Worm (Caenorhabditis elegans): ENCODE measurements around the gene unc-1.

unc-1 gene

DNA sequence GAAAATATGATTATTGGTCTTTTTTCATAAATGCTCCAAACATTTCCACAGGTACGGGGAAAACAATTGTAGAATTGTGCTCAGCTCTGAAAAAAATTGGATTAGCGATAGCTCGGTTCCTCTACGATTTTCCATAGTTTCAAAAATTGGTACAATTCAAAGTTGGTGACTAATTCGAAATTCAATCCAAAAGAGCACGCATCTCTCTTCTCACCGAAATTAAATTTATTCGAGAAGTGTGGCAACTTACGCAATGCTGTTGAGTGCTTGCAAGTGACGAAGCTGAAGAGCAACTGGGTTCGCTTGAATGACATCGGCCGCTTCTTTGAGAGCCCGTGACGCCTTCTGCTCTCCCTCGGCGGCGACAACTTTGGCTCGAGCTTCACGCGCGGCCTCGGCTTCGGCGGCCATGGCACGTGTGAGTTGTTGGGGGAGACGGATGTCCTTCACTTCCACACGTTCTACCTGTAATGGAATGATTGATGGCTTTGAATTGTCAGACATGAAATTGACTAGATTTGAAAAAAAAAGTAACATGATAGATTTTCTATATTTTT lies 4.4 kb downstream of the unc-1 start:
- TF ChIP-seq tbx-8 (GFP tag; optimal IDR thresholded peaks at IDR 0.05): no peak
- TF ChIP-seq ces-1 (GFP tag; optimal IDR thresholded peaks at IDR 0.05): peak; percentile 95

- TF ChIP-seq mls-2 (tag; optimal IDR thresholded peaks at IDR 0.05) (no peak), nhr-237 (tag; optimal IDR thresholded peaks at IDR 0.05) (no peak), ceh-39 (tag; optimal IDR thresholded peaks at IDR 0.05) (no peak), pha-4 (tag; optimal IDR thresholded peaks at IDR 0.05) (no peak), ceh-83 (GFP tag; optimal IDR thresholded peaks at IDR 0.05) (no peak), unc-62 (GFP tag; optimal IDR thresholded peaks at IDR 0.05) (peak; percentile 71), hlh-1 (tag; optimal IDR thresholded peaks at IDR 0.05) (peak; percentile 36), tbx-8 (GFP tag; optimal IDR thresholded peaks at IDR 0.05) (no peak), unc-120 (tag; optimal IDR thresholded peaks at IDR 0.05; ENCODE audit: poor library complexity, severe bottlenecking) (peak; percentile 62), zip-8 (tag; optimal IDR thresholded peaks at IDR 0.05) (no peak), nhr-76 (tag; optimal IDR thresholded peaks at IDR 0.05) (no peak), elt-3 (tag; optimal IDR thresholded peaks at IDR 0.05) (no peak)
Measured at ce11 chrX:1053929-1054328, 8.3 kb downstream of the unc-1 start, which contains the start of gene ncs-3. TSS of gene ncs-3 (plus strand) at chrX:1054081.

- TF ChIP-seq ztf-11 (tag; optimal IDR thresholded peaks at IDR 0.05) (no peak), drap-1 (GFP tag; optimal IDR thresholded peaks at IDR 0.05) (no peak), hlh-1 (tag; optimal IDR thresholded peaks at IDR 0.05) (no peak)
Measured at ce11 chrX:1052960-1053359, 9.3 kb downstream of the unc-1 start.

- TF ChIP-seq unc-62 (GFP tag; optimal IDR thresholded peaks at IDR 0.05): peak; percentile 79
- no peak for TF ChIP-seq ceh-43 (GFP tag; optimal IDR thresholded peaks at IDR 0.05)
- TF ChIP-seq unc-120 (tag; optimal IDR thresholded peaks at IDR 0.05; ENCODE audit: poor library complexity, severe bottlenecking): peak; percentile 1
Measured at ce11 chrX:1051041-1051440, 11.2 kb downstream of the unc-1 start.

DNA sequence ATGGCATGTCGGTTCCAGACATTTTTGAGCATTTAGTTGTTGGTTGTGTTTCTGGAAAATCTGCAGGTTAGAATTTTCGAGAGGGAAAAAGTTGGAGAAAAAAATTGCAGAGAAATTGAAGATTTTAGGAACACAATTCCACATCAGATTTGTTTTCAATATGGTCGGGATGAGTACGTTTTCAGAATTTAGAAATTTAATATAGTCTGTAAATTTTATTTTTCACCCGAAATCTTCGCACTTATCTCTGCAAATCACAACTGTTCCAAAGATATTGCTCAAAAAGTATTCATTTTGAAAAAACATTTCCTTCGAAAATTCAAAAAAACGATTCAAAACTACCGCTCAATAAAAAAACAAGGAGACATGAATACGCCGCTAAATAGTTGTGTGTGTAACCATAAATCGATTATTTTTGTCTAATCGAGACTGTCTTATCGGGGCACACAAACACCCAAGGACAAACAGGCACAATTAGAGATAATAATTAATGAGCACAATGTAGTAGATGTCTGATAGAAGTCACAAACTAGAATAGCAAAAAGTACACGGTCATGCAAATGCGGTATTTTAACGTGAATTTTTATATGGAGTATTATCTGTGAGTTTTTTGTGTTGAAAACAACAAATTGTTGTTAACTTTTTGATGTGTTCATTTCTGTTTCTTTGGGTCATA lies 16.0 kb downstream of the unc-1 start, which contains the start of gene vpat-1:
Gene vpat-1, minus strand, starts transcription at position 51 of the 676 bp plus-strand sequence.
- no peak for TF ChIP-seq nhr-12 (tag; optimal IDR thresholded peaks at IDR 0.05)
- TF ChIP-seq mab-5 (tag; optimal IDR thresholded peaks at IDR 0.05): no peak
- no peak for TF ChIP-seq ztf-11 (tag; optimal IDR thresholded peaks at IDR 0.05)
- TF ChIP-seq zip-8 (tag; optimal IDR thresholded peaks at IDR 0.05): no peak
- no peak for TF ChIP-seq ceh-43 (GFP tag; optimal IDR thresholded peaks at IDR 0.05)

DNA sequence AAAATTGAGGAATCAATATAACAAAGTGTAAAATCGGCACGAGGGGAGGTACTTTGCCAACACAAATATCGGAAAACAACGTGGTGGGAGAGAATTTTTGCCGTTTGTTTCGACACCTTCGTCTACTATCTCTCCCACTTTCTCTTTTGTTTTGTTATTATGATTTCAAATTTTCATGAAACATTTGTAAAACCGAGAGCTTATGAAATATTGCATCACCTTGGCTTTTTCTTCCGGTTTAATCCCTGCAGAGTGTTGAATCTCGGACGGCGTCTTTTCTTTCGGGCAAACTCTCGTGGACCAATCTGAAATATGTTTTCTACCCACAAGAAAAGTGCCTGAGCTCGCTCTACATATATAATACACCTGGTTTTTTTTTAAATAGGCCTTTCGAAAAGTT lies 17.9 kb downstream of the unc-1 start:
- TF ChIP-seq flh-1 (GFP tag; optimal IDR thresholded peaks at IDR 0.05) (no peak), elt-3 (tag; optimal IDR thresholded peaks at IDR 0.05) (no peak), nhr-28 (tag; optimal IDR thresholded peaks at IDR 0.05) (no peak), unc-62 (GFP tag; optimal IDR thresholded peaks at IDR 0.05) (no peak), unc-39 (tag; optimal IDR thresholded peaks at IDR 0.05) (no peak), ceh-83 (GFP tag; optimal IDR thresholded peaks at IDR 0.05) (no peak), lin-32 (GFP tag; optimal IDR thresholded peaks at IDR 0.05) (no peak), bed-3 (GFP tag; optimal IDR thresholded peaks at IDR 0.05) (no peak), nhr-12 (tag; optimal IDR thresholded peaks at IDR 0.05) (no peak), ceh-43 (GFP tag; optimal IDR thresholded peaks at IDR 0.05) (no peak)

DNA sequence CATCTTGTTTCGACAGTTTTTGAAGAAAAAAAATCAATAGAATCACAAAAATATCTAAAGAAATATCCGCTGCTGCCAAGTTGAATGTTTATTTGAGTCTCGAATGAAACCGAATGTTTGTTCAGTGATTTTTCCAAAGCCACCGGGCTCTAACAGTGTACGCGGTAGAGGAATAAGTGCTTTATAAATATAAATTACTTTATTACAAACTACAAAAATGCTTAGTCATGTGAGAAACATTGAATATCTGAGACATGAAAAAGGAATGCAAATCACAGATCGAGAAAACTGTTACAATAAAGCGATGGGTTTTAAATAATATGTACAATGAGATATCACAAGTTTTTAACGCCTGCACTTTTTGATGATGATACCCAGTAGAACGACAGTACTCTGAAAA lies 23.9 kb downstream of the unc-1 start, which contains the start of gene F55A4.7:
Gene F55A4.7, minus strand, starts transcription at position 101 of the 400 bp plus-strand sequence.
- TF ChIP-seq mab-5 (tag; optimal IDR thresholded peaks at IDR 0.05): no peak
- TF ChIP-seq unc-62 (GFP tag; optimal IDR thresholded peaks at IDR 0.05): no peak
- no peak for TF ChIP-seq elt-3 (tag; optimal IDR thresholded peaks at IDR 0.05)
- no peak for TF ChIP-seq mls-2 (tag; optimal IDR thresholded peaks at IDR 0.05)
- TF ChIP-seq nhr-237 (tag; optimal IDR thresholded peaks at IDR 0.05): no peak
- no peak for TF ChIP-seq snpc-4 (tag; optimal IDR thresholded peaks at IDR 0.05)
- no peak for TF ChIP-seq nhr-12 (tag; optimal IDR thresholded peaks at IDR 0.05)
- no peak for TF ChIP-seq sem-2 (GFP tag; optimal IDR thresholded peaks at IDR 0.05)
- TF ChIP-seq ztf-11 (tag; optimal IDR thresholded peaks at IDR 0.05): no peak
- TF ChIP-seq sptf-1 (tag; optimal IDR thresholded peaks at IDR 0.05): no peak
- TF ChIP-seq ceh-43 (GFP tag; optimal IDR thresholded peaks at IDR 0.05): no peak
- TF ChIP-seq lin-32 (GFP tag; optimal IDR thresholded peaks at IDR 0.05): no peak
- TF ChIP-seq hlh-1 (tag; optimal IDR thresholded peaks at IDR 0.05): no peak
- no peak for TF ChIP-seq unc-120 (tag; optimal IDR thresholded peaks at IDR 0.05; ENCODE audit: poor library complexity, severe bottlenecking)
- TF ChIP-seq lsy-2 (tag; optimal IDR thresholded peaks at IDR 0.05): no peak
- no peak for TF ChIP-seq tbx-8 (GFP tag; optimal IDR thresholded peaks at IDR 0.05)
- TF ChIP-seq nhr-28 (tag; optimal IDR thresholded peaks at IDR 0.05): no peak
- TF ChIP-seq mep-1 (tag; optimal IDR thresholded peaks at IDR 0.05): no peak
- TF ChIP-seq bed-3 (GFP tag; optimal IDR thresholded peaks at IDR 0.05): no peak
